Worm (Caenorhabditis elegans) whole organism, L1 larva: ENCODE results near the gene F55B11.6.

ENCODE experiments used
- C04F5.9 ChIP-seq: sonication (generic microtip); optimal IDR thresholded peaks from 2 replicates; lab custom pipeline; 2016; ENCODE audit warnings: missing genetic modification characterization, missing compliant biosample characterization
- C16A3.4 ChIP-seq: fragments of 150-350 bp; optimal IDR thresholded peaks from 2 replicates; lab custom pipeline; 2014; ENCODE audit warnings: missing biosample characterization, missing genetic modification characterization
- Y116A8C.19 ChIP-seq: sonication (generic microtip); optimal IDR thresholded peaks from 2 replicates; lab custom pipeline; 2016; ENCODE audit warnings: missing compliant biosample characterization, missing genetic modification characterization, borderline replicate concordance
- aha-1 ChIP-seq: fragments of 150-350 bp; optimal IDR thresholded peaks from 2 replicates; lab custom pipeline; 2014; ENCODE audit warnings: missing biosample characterization, missing genetic modification characterization
- ama-1 ChIP-seq: fragments of 150-350 bp; optimal IDR thresholded peaks from 2 replicates; lab custom pipeline; 2014
- blmp-1 ChIP-seq: fragments of 150-350 bp; optimal IDR thresholded peaks from 2 replicates; lab custom pipeline; 2014; ENCODE audit warnings: missing biosample characterization, missing genetic modification characterization
- ceh-63 ChIP-seq: fragments of 200-800 bp; sonication (Bioruptor generic); optimal IDR thresholded peaks from 2 replicates; lab custom pipeline; 2018; ENCODE audit warnings: mild to moderate bottlenecking, missing genetic modification characterization, missing compliant biosample characterization
- ceh-8 ChIP-seq: fragments of 200-800 bp; sonication (Bioruptor generic); optimal IDR thresholded peaks from 2 replicates; lab custom pipeline; 2018; ENCODE audit warnings: mild to moderate bottlenecking, missing genetic modification characterization, moderate library complexity, missing compliant biosample characterization
- ces-1 ChIP-seq: fragments of 150-350 bp; optimal IDR thresholded peaks from 2 replicates; lab custom pipeline; 2014; ENCODE audit warnings: missing biosample characterization, missing genetic modification reagents, missing genetic modification characterization
- dpl-1 ChIP-seq, 3 experiments: fragments of 150-350 bp in 2 of 3; sonication (generic microtip) in 1 of 3; optimal IDR thresholded peaks; 2 replicates each; lab custom pipeline; 2014 to 2017; ENCODE audit warnings: missing biosample characterization in 3 of 3, missing genetic modification characterization in 3 of 3, missing genetic modification reagents in 3 of 3
- efl-1 ChIP-seq, 4 experiments: fragments of 150-350 bp; optimal IDR thresholded peaks in 3 of 4; peaks in 1 of 4; 1 replicate in 1 of 4; 2 replicates in 3 of 4; lab custom pipeline; 2014; ENCODE audit warnings: missing biosample characterization in 2 of 4, missing genetic modification characterization in 2 of 4, missing genetic modification reagents in 2 of 4
- egl-13 ChIP-seq: sonication (generic microtip); optimal IDR thresholded peaks from 2 replicates; lab custom pipeline; 2016; ENCODE audit warnings: missing genotype, missing genetic modification reagents, missing genetic modification characterization, missing compliant biosample characterization
- elt-2 ChIP-seq: sonication (generic microtip); optimal IDR thresholded peaks from 2 replicates; lab custom pipeline; 2016; ENCODE audit warnings: missing genetic modification characterization, mild to moderate bottlenecking, inconsistent platforms, missing compliant biosample characterization, missing genetic modification reagents
- elt-3 ChIP-seq, 6 experiments: fragments of 150-350 bp in 1 of 6; sonication (generic microtip); optimal IDR thresholded peaks; 2 replicates each; lab custom pipeline; 2017 to 2018; ENCODE audit warnings: missing biosample characterization in 6 of 6, missing genetic modification characterization in 6 of 6, inconsistent platforms in 1 of 6
- fkh-10 ChIP-seq: sonication (generic microtip); optimal IDR thresholded peaks from 2 replicates; lab custom pipeline; 2017; ENCODE audit warnings: missing biosample characterization, missing genetic modification reagents, missing genetic modification characterization
- fkh-4 ChIP-seq: sonication (generic microtip); optimal IDR thresholded peaks from 2 replicates; lab custom pipeline; 2016; ENCODE audit warnings: missing compliant biosample characterization, missing genetic modification characterization, borderline replicate concordance
- grh-1 ChIP-seq: fragments of 200-800 bp; sonication (Bioruptor generic); IDR thresholded peaks from 2 replicates; pipeline ENCODE4 v1.3.6; 2022; ENCODE audit warnings: missing genetic modification reagents, missing genetic modification characterization, missing compliant biosample characterization
- hlh-4 ChIP-seq: sonication (generic microtip); optimal IDR thresholded peaks from 2 replicates; lab custom pipeline; 2016; ENCODE audit warnings: mild to moderate bottlenecking, missing genetic modification characterization, missing compliant biosample characterization
- irx-1 ChIP-seq: sonication (generic microtip); optimal IDR thresholded peaks from 2 replicates; lab custom pipeline; 2016; ENCODE audit warnings: missing genetic modification characterization, missing compliant biosample characterization
- jun-1 ChIP-seq: fragments of 150-350 bp; optimal IDR thresholded peaks from 2 replicates; lab custom pipeline; 2014; ENCODE audit warnings: missing biosample characterization, missing genetic modification reagents, missing genetic modification characterization
- lin-14 ChIP-seq: fragments of 200-800 bp; sonication (Bioruptor generic); optimal IDR thresholded peaks from 2 replicates; lab custom pipeline; 2018; ENCODE audit warnings: mild to moderate bottlenecking, missing genetic modification characterization, moderate library complexity, missing compliant biosample characterization
- lin-35 ChIP-seq, 2 experiments: fragments of 150-350 bp; optimal IDR thresholded peaks; 2 replicates each; lab custom pipeline; 2014; ENCODE audit warnings: missing biosample characterization in 2 of 2, missing genetic modification characterization in 2 of 2, missing genetic modification reagents in 2 of 2
- lsy-2 ChIP-seq, 2 experiments: fragments of 150-350 bp; optimal IDR thresholded peaks; 2 replicates each; lab custom pipeline; 2014; ENCODE audit warnings: missing biosample characterization in 2 of 2, missing genetic modification characterization in 2 of 2
- mab-9 ChIP-seq: fragments of 200-800 bp; sonication (Bioruptor generic); IDR thresholded peaks from 2 replicates; pipeline ENCODE4 v1.3.6; 2022; ENCODE audit warnings: missing genetic modification reagents, missing genetic modification characterization, missing compliant biosample characterization
- mdl-1 ChIP-seq, 2 experiments: fragments of 150-350 bp; optimal IDR thresholded peaks; 2 replicates each; lab custom pipeline; 2014 to 2017; ENCODE audit warnings: missing biosample characterization in 2 of 2, missing genetic modification characterization in 2 of 2, inconsistent platforms in 1 of 2
- mep-1 ChIP-seq: fragments of 150-350 bp; optimal IDR thresholded peaks from 2 replicates; lab custom pipeline; 2014; ENCODE audit warnings: missing biosample characterization, missing genetic modification characterization
- nhr-11 ChIP-seq: fragments of 150-350 bp; optimal IDR thresholded peaks from 2 replicates; lab custom pipeline; 2014; ENCODE audit warnings: missing biosample characterization, missing genetic modification characterization
- nhr-20 ChIP-seq: sonication (generic microtip); optimal IDR thresholded peaks from 2 replicates; lab custom pipeline; 2016; ENCODE audit warnings: mild to moderate bottlenecking, missing genetic modification characterization, missing compliant biosample characterization
- nhr-28 ChIP-seq: fragments of 150-350 bp; optimal IDR thresholded peaks from 2 replicates; lab custom pipeline; 2014; ENCODE audit warnings: missing biosample characterization, missing genetic modification characterization
- nhr-47 ChIP-seq: sonication (generic microtip); optimal IDR thresholded peaks from 2 replicates; lab custom pipeline; 2016; ENCODE audit warnings: mild to moderate bottlenecking, missing genetic modification characterization, moderate library complexity, missing compliant biosample characterization
- nhr-71 ChIP-seq: sonication (generic microtip); optimal IDR thresholded peaks from 2 replicates; lab custom pipeline; 2016; ENCODE audit warnings: mild to moderate bottlenecking, missing genetic modification characterization, moderate library complexity, missing compliant biosample characterization
- nhr-84 ChIP-seq: sonication (generic microtip); optimal IDR thresholded peaks from 2 replicates; lab custom pipeline; 2017; ENCODE audit warnings: missing biosample characterization, missing genetic modification characterization
- nhr-85 ChIP-seq: sonication (generic microtip); peaks from one replicate; lab custom pipeline; 2016; ENCODE audit warnings: missing genetic modification characterization, inconsistent platforms, missing compliant biosample characterization
- nhr-90 ChIP-seq: sonication (generic microtip); optimal IDR thresholded peaks from 2 replicates; lab custom pipeline; 2016; ENCODE audit warnings: mild to moderate bottlenecking, missing genetic modification characterization, missing compliant biosample characterization; ENCODE audit not compliant: poor library complexity
- pax-3 ChIP-seq: fragments of 200-800 bp; sonication (Bioruptor generic); optimal IDR thresholded peaks from 2 replicates; lab custom pipeline; 2018; ENCODE audit warnings: mild to moderate bottlenecking, missing genetic modification characterization, moderate library complexity, missing compliant biosample characterization
- pqm-1 ChIP-seq: sonication (generic microtip); optimal IDR thresholded peaks from 3 replicates; lab custom pipeline; 2017; ENCODE audit warnings: missing biosample characterization, missing genetic modification characterization
- rnt-1 ChIP-seq: sonication (generic microtip); optimal IDR thresholded peaks from 2 replicates; lab custom pipeline; 2016; ENCODE audit warnings: mild to moderate bottlenecking, missing genetic modification characterization, moderate library complexity, missing compliant biosample characterization
- skn-1 ChIP-seq: fragments of 150-350 bp; optimal IDR thresholded peaks from 2 replicates; lab custom pipeline; 2014; ENCODE audit warnings: missing biosample characterization, missing genetic modification characterization
- snu-23 ChIP-seq: sonication (generic microtip); optimal IDR thresholded peaks from 2 replicates; lab custom pipeline; 2016; ENCODE audit warnings: missing genetic modification characterization, missing compliant biosample characterization
- sptf-1 ChIP-seq: fragments of 150-350 bp; optimal IDR thresholded peaks from 2 replicates; lab custom pipeline; 2014; ENCODE audit warnings: missing biosample characterization, missing genetic modification characterization
- swsn-7 ChIP-seq: sonication (generic microtip); optimal IDR thresholded peaks from 2 replicates; lab custom pipeline; 2016; ENCODE audit warnings: missing genetic modification characterization, missing compliant biosample characterization
- tbx-2 ChIP-seq: sonication (generic microtip); optimal IDR thresholded peaks from 2 replicates; lab custom pipeline; 2016; ENCODE audit warnings: missing genetic modification characterization, missing compliant biosample characterization
- tlp-1 ChIP-seq: fragments of 150-350 bp; optimal IDR thresholded peaks from 2 replicates; lab custom pipeline; 2014; ENCODE audit warnings: missing biosample characterization, missing genetic modification characterization
- unc-130 ChIP-seq: fragments of 150-350 bp; optimal IDR thresholded peaks from 2 replicates; lab custom pipeline; 2017; ENCODE audit warnings: missing biosample characterization, missing genetic modification characterization, inconsistent platforms
- unc-86 ChIP-seq: sonication (generic microtip); optimal IDR thresholded peaks from 2 replicates; lab custom pipeline; 2016; ENCODE audit warnings: missing genetic modification characterization, missing compliant biosample characterization
- vab-15 ChIP-seq: sonication (generic microtip); optimal IDR thresholded peaks from 2 replicates; lab custom pipeline; 2017; ENCODE audit warnings: missing genotype, mild to moderate bottlenecking, missing genetic modification characterization, missing compliant biosample characterization
- xbp-1 ChIP-seq: sonication (generic microtip); optimal IDR thresholded peaks from 2 replicates; lab custom pipeline; 2016; ENCODE audit warnings: missing genetic modification characterization, missing compliant biosample characterization
- zip-4 ChIP-seq: fragments of 200-800 bp; sonication (Bioruptor generic); optimal IDR thresholded peaks from 2 replicates; lab custom pipeline; 2018; ENCODE audit warnings: mild to moderate bottlenecking, missing genetic modification characterization, moderate library complexity, missing compliant biosample characterization
- ztf-4 ChIP-seq: fragments of 150-350 bp; optimal IDR thresholded peaks from 2 replicates; lab custom pipeline; 2014; ENCODE audit warnings: missing biosample characterization, missing genetic modification characterization

Gene F55B11.6

ce11 chrIV:14414200-14414599 is 2.8 kb downstream of the F55B11.6 start:
- TF ChIP-seq lin-35 (GFP tag; optimal IDR thresholded peaks at IDR 0.05; lab: Kevin White, UChicago) (peak in 1 of 2 experiments; percentile 50), mep-1 (tag; lab: Kevin White, UChicago) (no peak), C16A3.4 (tag; lab: Kevin White, UChicago) (no peak), aha-1 (tag; lab: Kevin White, UChicago) (no peak), pqm-1 (tag; lab: Kevin White, UChicago) (peak; percentile 87), elt-2 (tag; lab: Kevin White, UChicago) (peak; percentile 99), nhr-71 (tag; lab: Kevin White, UChicago) (peak; percentile 29), tlp-1 (peak; percentile 85), lsy-2 (tag; optimal IDR thresholded peaks at IDR 0.05; lab: Kevin White, UChicago) (peak in 1 of 2 experiments; percentile 4), swsn-7 (tag; lab: Kevin White, UChicago) (no peak), nhr-90 (tag; lab: Kevin White, UChicago) (peak; percentile 49), elt-3 (tag; optimal IDR thresholded peaks at IDR 0.05; lab: Kevin White, UChicago) (peak in 5 of 6 experiments; percentile 85 to 96 (median 94)), efl-1 (optimal IDR thresholded peaks at IDR 0.05; lab: Kevin White, UChicago) (no peak), efl-1 (GFP tag; optimal IDR thresholded peaks at IDR 0.05 in 1 of 2; lab: Kevin White, UChicago) (no peak), nhr-20 (peak; percentile 33), mdl-1 (tag; optimal IDR thresholded peaks at IDR 0.05; lab: Kevin White, UChicago) (peak in 1 of 2 experiments; percentile 8), mab-9 (no peak), jun-1 (tag; lab: Kevin White, UChicago) (peak; percentile 42)

ce11 chrIV:14413386-14413785 is 3.6 kb downstream of the F55B11.6 start:
- no peak for TF ChIP-seq swsn-7 (tag; lab: Kevin White, UChicago)
- no peak for TF ChIP-seq lin-14 (GFP tag; lab: Kevin White, UChicago)
- no peak for TF ChIP-seq irx-1
- TF ChIP-seq nhr-28 (tag; lab: Kevin White, UChicago) = no peak
- TF ChIP-seq nhr-71 (tag; lab: Kevin White, UChicago) = peak; percentile 31
- TF ChIP-seq mep-1 (tag; lab: Kevin White, UChicago) = no peak
- TF ChIP-seq Y116A8C.19 (tag; lab: Kevin White, UChicago) = no peak
- TF ChIP-seq nhr-11 (tag; lab: Kevin White, UChicago) = no peak
- peak; percentile 4 for TF ChIP-seq snu-23 (GFP tag; lab: Kevin White, UChicago)
- TF ChIP-seq dpl-1 (GFP tag; optimal IDR thresholded peaks at IDR 0.05; lab: Kevin White, UChicago) = no peak
- no peak for TF ChIP-seq nhr-84 (tag; lab: Kevin White, UChicago)
- no peak for TF ChIP-seq ceh-63
- TF ChIP-seq nhr-85 (tag; lab: Kevin White, UChicago) = peak; percentile 2
- no peak for TF ChIP-seq unc-130 (tag; lab: Kevin White, UChicago)
- no peak for TF ChIP-seq unc-86 (tag; lab: Kevin White, UChicago)
- no peak for TF ChIP-seq rnt-1 (tag; lab: Kevin White, UChicago)
- peak; percentile 26 for TF ChIP-seq skn-1 (tag; lab: Kevin White, UChicago)
- TF ChIP-seq hlh-4 (tag; lab: Kevin White, UChicago) = no peak
- no peak for TF ChIP-seq sptf-1 (tag; lab: Kevin White, UChicago)
- TF ChIP-seq vab-15 = no peak
- TF ChIP-seq mdl-1 (tag; optimal IDR thresholded peaks at IDR 0.05; lab: Kevin White, UChicago) = peak in 1 of 2 experiments; percentile 53
- TF ChIP-seq egl-13 = no peak
- no peak for TF ChIP-seq blmp-1 (tag; lab: Kevin White, UChicago)
- no peak for TF ChIP-seq grh-1
- TF ChIP-seq pqm-1 (tag; lab: Kevin White, UChicago) = no peak
- no peak for TF ChIP-seq lsy-2 (tag; optimal IDR thresholded peaks at IDR 0.05; lab: Kevin White, UChicago)
- TF ChIP-seq C04F5.9 (tag; lab: Kevin White, UChicago) = no peak
- TF ChIP-seq ceh-8 = no peak
- TF ChIP-seq pax-3 (tag; lab: Kevin White, UChicago) = no peak
- no peak for TF ChIP-seq ces-1 (GFP tag; lab: Kevin White, UChicago)
- peak; percentile 45 for TF ChIP-seq jun-1 (tag; lab: Kevin White, UChicago)
- peak in 1 of 2 experiments; percentile 45 for TF ChIP-seq lin-35 (GFP tag; optimal IDR thresholded peaks at IDR 0.05; lab: Kevin White, UChicago)
- TF ChIP-seq elt-2 (tag; lab: Kevin White, UChicago) = peak; percentile 92
- TF ChIP-seq ama-1 (lab: Kevin White, UChicago) = no peak
- no peak for TF ChIP-seq fkh-10 (GFP tag; lab: Kevin White, UChicago)
- no peak for TF ChIP-seq elt-3 (tag; optimal IDR thresholded peaks at IDR 0.05; lab: Kevin White, UChicago)
- no peak for TF ChIP-seq zip-4
- TF ChIP-seq nhr-90 (tag; lab: Kevin White, UChicago) = peak; percentile 36
- TF ChIP-seq nhr-47 (tag; lab: Kevin White, UChicago) = no peak
- TF ChIP-seq tlp-1 = no peak
- TF ChIP-seq tbx-2 (tag; lab: Kevin White, UChicago) = no peak
- no peak for TF ChIP-seq fkh-4 (tag; lab: Kevin White, UChicago)
- TF ChIP-seq ztf-4 (tag; lab: Kevin White, UChicago) = no peak
- no peak for TF ChIP-seq xbp-1 (tag; lab: Kevin White, UChicago)
